Fruit fly (Drosophila melanogaster) whole organism, embryonic: ENCODE data around the gene SelG.

Experiments
- ATbp ChIP-seq: fragments of 200-800 bp; sonication (Bioruptor generic); optimal IDR thresholded peaks from 2 replicates; lab custom pipeline; 2017; ENCODE audit warnings: missing biosample characterization, mild to moderate bottlenecking, missing genetic modification characterization, missing genetic modification reagents
- Ada2b ChIP-seq: fragments of 200-800 bp; sonication (Bioruptor generic); IDR thresholded peaks from 2 replicates; pipeline ENCODE4 v1.3.6; 2022; ENCODE audit warnings: missing biosample characterization, missing genetic modification characterization
- CG10147 ChIP-seq: fragments of 200-800 bp; sonication (Bioruptor generic); optimal IDR thresholded peaks from 2 replicates; lab custom pipeline; 2019; ENCODE audit warnings: missing biosample characterization, mild to moderate bottlenecking, missing genetic modification characterization, moderate library complexity
- CG10543 ChIP-seq: fragments of 200-800 bp; sonication (Bioruptor generic); optimal IDR thresholded peaks from 3 replicates; lab custom pipeline; 2017; ENCODE audit warnings: missing biosample characterization, mild to moderate bottlenecking, missing genetic modification characterization, moderate library complexity
- CG11723 ChIP-seq: fragments of 200-800 bp; sonication (Bioruptor generic); optimal IDR thresholded peaks from 2 replicates; lab custom pipeline; 2017; ENCODE audit warnings: missing biosample characterization, mild to moderate bottlenecking, missing genetic modification characterization
- CG12104 ChIP-seq: fragments of 200-800 bp; sonication (Bioruptor generic); optimal IDR thresholded peaks from 3 replicates; lab custom pipeline; 2016; ENCODE audit warnings: missing biosample characterization, missing genetic modification characterization
- CG12659 ChIP-seq: fragments of 200-800 bp; sonication (Bioruptor generic); optimal IDR thresholded peaks from 3 replicates; lab custom pipeline; 2017; ENCODE audit warnings: mild to moderate bottlenecking, missing biosample characterization, missing genetic modification reagents, missing genetic modification characterization
- CG13624 ChIP-seq: fragments of 200-800 bp; sonication (Bioruptor generic); optimal IDR thresholded peaks from 2 replicates; lab custom pipeline; 2016; ENCODE audit warnings: missing biosample characterization, missing genetic modification characterization
- CG14860 ChIP-seq: fragments of 200-800 bp; sonication (Bioruptor generic); IDR thresholded peaks from 3 replicates; pipeline ENCODE4 v1.3.6; 2022; ENCODE audit warnings: missing biosample characterization, missing genetic modification characterization; ENCODE audit not compliant: partially characterized antibody
- CG15601 ChIP-seq: fragments of 200-800 bp; sonication (Bioruptor generic); optimal IDR thresholded peaks from 3 replicates; lab custom pipeline; 2019; ENCODE audit warnings: missing biosample characterization, mild to moderate bottlenecking, missing genetic modification characterization, moderate library complexity
- CG1603 ChIP-seq: fragments of 200-800 bp; sonication (Bioruptor generic); optimal IDR thresholded peaks from 2 replicates; lab custom pipeline; 2019; ENCODE audit warnings: missing biosample characterization, mild to moderate bottlenecking, missing genetic modification characterization, moderate library complexity
- CG17385 ChIP-seq: fragments of 200-800 bp; sonication (Bioruptor generic); optimal IDR thresholded peaks from 3 replicates; lab custom pipeline; 2018; ENCODE audit warnings: missing biosample characterization, mild to moderate bottlenecking, missing genetic modification characterization
- CG17612 ChIP-seq: fragments of 200-800 bp; sonication (Bioruptor generic); IDR thresholded peaks from 2 replicates; pipeline ENCODE4 v1.3.6; 2022; ENCODE audit warnings: missing biosample characterization, missing genetic modification characterization
- CG3163 ChIP-seq: fragments of 200-800 bp; sonication (Bioruptor generic); optimal IDR thresholded peaks from 3 replicates; lab custom pipeline; 2016; ENCODE audit warnings: missing biosample characterization, missing genetic modification characterization
- CG3407 ChIP-seq: fragments of 200-800 bp; sonication (Bioruptor generic); optimal IDR thresholded peaks from 2 replicates; lab custom pipeline; 2018; ENCODE audit warnings: missing biosample characterization, mild to moderate bottlenecking, missing genetic modification characterization
- CG4328 ChIP-seq: fragments of 200-800 bp; sonication (Bioruptor generic); optimal IDR thresholded peaks from 3 replicates; lab custom pipeline; 2017; ENCODE audit warnings: missing biosample characterization, missing genetic modification reagents, missing genetic modification characterization
- CG6175 ChIP-seq: fragments of 200-800 bp; sonication (Bioruptor generic); IDR thresholded peaks from 3 replicates; pipeline ENCODE4 v1.3.6; 2022; ENCODE audit warnings: missing biosample characterization, missing genetic modification characterization
- CG7839 ChIP-seq: fragments of 200-800 bp; sonication (Bioruptor generic); optimal IDR thresholded peaks from 3 replicates; lab custom pipeline; 2018; ENCODE audit warnings: missing biosample characterization, mild to moderate bottlenecking, missing genetic modification characterization, moderate library complexity
- CG9797 ChIP-seq: fragments of 200-800 bp; sonication (Bioruptor generic); optimal IDR thresholded peaks from 3 replicates; lab custom pipeline; 2018; ENCODE audit warnings: missing biosample characterization, mild to moderate bottlenecking, missing genetic modification characterization
- CTCF ChIP-seq: fragments of 200-800 bp; sonication (Bioruptor generic); optimal IDR thresholded peaks from 2 replicates; lab custom pipeline; 2017; ENCODE audit warnings: missing biosample characterization, mild to moderate bottlenecking, missing genetic modification characterization, moderate library complexity
- CrebB ChIP-seq: fragments of 200-800 bp; sonication (Bioruptor generic); optimal IDR thresholded peaks from 3 replicates; lab custom pipeline; 2018; ENCODE audit warnings: missing biosample characterization, mild to moderate bottlenecking, missing genetic modification characterization
- Dfd ChIP-seq, 2 experiments: fragments of >200 bp; optimal IDR thresholded peaks; 2 replicates each; lab custom pipeline; 2017; ENCODE audit warnings: missing biosample characterization in 2 of 2, missing genetic modification characterization in 2 of 2
- Eip74EF ChIP-seq, 2 experiments: fragments of 200-800 bp in 1 of 2; fragments of >200 bp in 1 of 2; sonication (Bioruptor generic) in 1 of 2; optimal IDR thresholded peaks; 2 replicates each; lab custom pipeline; 2017 to 2019; ENCODE audit warnings: missing biosample characterization in 2 of 2, missing genetic modification characterization in 2 of 2, mild to moderate bottlenecking in 1 of 2, moderate library complexity in 1 of 2
- HLH3B ChIP-seq: fragments of 200-800 bp; sonication (Bioruptor generic); IDR thresholded peaks from 2 replicates; pipeline ENCODE4 v1.3.6; 2022; ENCODE audit warnings: missing biosample characterization, missing genetic modification characterization
- HLHmδ ChIP-seq: fragments of 200-800 bp; sonication (Bioruptor generic); optimal IDR thresholded peaks from 2 replicates; lab custom pipeline; 2018; ENCODE audit warnings: missing biosample characterization, mild to moderate bottlenecking, missing genetic modification characterization, moderate library complexity
- HmgZ ChIP-seq: fragments of 200-800 bp; sonication (Bioruptor generic); optimal IDR thresholded peaks from 2 replicates; lab custom pipeline; 2018; ENCODE audit warnings: missing biosample characterization, mild to moderate bottlenecking, missing genetic modification characterization
- Hr3 ChIP-seq: fragments of 200-800 bp; sonication (Bioruptor generic); optimal IDR thresholded peaks from 3 replicates; lab custom pipeline; 2016; ENCODE audit warnings: missing biosample characterization, missing genetic modification characterization
- Mad ChIP-seq: fragments of 200-800 bp; sonication (Bioruptor generic); optimal IDR thresholded peaks from 2 replicates; lab custom pipeline; 2016; ENCODE audit warnings: missing biosample characterization, missing genetic modification characterization
- NC2β ChIP-seq: fragments of 200-800 bp; sonication (Bioruptor generic); optimal IDR thresholded peaks from 2 replicates; lab custom pipeline; 2016; ENCODE audit warnings: missing biosample characterization, missing genetic modification characterization
- NK7.1 ChIP-seq: fragments of 200-800 bp; sonication (Bioruptor generic); optimal IDR thresholded peaks from 3 replicates; lab custom pipeline; 2016; ENCODE audit warnings: missing biosample characterization, missing genetic modification characterization
- Nf-YC ChIP-seq: fragments of 200-800 bp; optimal IDR thresholded peaks from 3 replicates; lab custom pipeline; 2019; ENCODE audit warnings: missing biosample characterization, mild to moderate bottlenecking, missing genetic modification characterization, moderate library complexity
- Oli ChIP-seq: fragments of 200-800 bp; sonication (Bioruptor generic); optimal IDR thresholded peaks from 2 replicates; lab custom pipeline; 2018; ENCODE audit warnings: missing biosample characterization, mild to moderate bottlenecking, missing genetic modification characterization, moderate library complexity
- Scr ChIP-seq: fragments of 200-800 bp; sonication (Bioruptor generic); IDR thresholded peaks from 2 replicates; pipeline ENCODE4 v1.3.6; 2022; ENCODE audit warnings: missing biosample characterization, missing genetic modification characterization; ENCODE audit not compliant: partially characterized antibody
- Sry-β ChIP-seq: fragments of 200-800 bp; sonication (Bioruptor generic); optimal IDR thresholded peaks from 2 replicates; lab custom pipeline; 2018; ENCODE audit warnings: missing biosample characterization, mild to moderate bottlenecking, missing genetic modification characterization, moderate library complexity
- TFAM ChIP-seq: fragments of 200-800 bp; sonication (Bioruptor generic); optimal IDR thresholded peaks from 2 replicates; lab custom pipeline; 2017; ENCODE audit warnings: missing biosample characterization, missing genetic modification characterization, inconsistent platforms
- aop ChIP-seq: fragments of 200-800 bp; sonication (Bioruptor generic); IDR thresholded peaks from 2 replicates; pipeline ENCODE4 v1.3.6; 2022; ENCODE audit warnings: missing biosample characterization, missing genetic modification characterization
- bsh ChIP-seq, 2 experiments: fragments of 200-800 bp; sonication (Bioruptor generic); optimal IDR thresholded peaks; 2 replicates each; lab custom pipeline; 2017 to 2018; ENCODE audit warnings: mild to moderate bottlenecking in 2 of 2, missing biosample characterization in 2 of 2, missing genetic modification characterization in 2 of 2, moderate library complexity in 1 of 2
- cg ChIP-seq: fragments of 200-800 bp; sonication (Bioruptor generic); optimal IDR thresholded peaks from 3 replicates; lab custom pipeline; 2019; ENCODE audit warnings: missing biosample characterization, mild to moderate bottlenecking, missing genetic modification characterization, moderate library complexity
- crp ChIP-seq, 2 experiments: fragments of 200-800 bp; sonication (Bioruptor generic); optimal IDR thresholded peaks; 2 replicates in 1 of 2; 3 replicates in 1 of 2; lab custom pipeline; 2017; ENCODE audit warnings: missing biosample characterization in 2 of 2, missing genetic modification characterization in 2 of 2, mild to moderate bottlenecking in 1 of 2, moderate library complexity in 1 of 2
- cwo ChIP-seq: fragments of 200-800 bp; sonication (Bioruptor generic); optimal IDR thresholded peaks from 3 replicates; lab custom pipeline; 2017; ENCODE audit warnings: missing biosample characterization, missing genetic modification characterization, mild to moderate bottlenecking, moderate library complexity, missing genetic modification reagents
- fu2 ChIP-seq: fragments of 200-800 bp; sonication (Bioruptor generic); optimal IDR thresholded peaks from 2 replicates; lab custom pipeline; 2016; ENCODE audit warnings: missing biosample characterization, missing genetic modification characterization
- gcm2 ChIP-seq: fragments of 200-800 bp; sonication (Bioruptor generic); optimal IDR thresholded peaks from 2 replicates; lab custom pipeline; 2016; ENCODE audit warnings: missing biosample characterization, missing genetic modification characterization
- hb ChIP-seq: fragments of 200-800 bp; sonication (Bioruptor generic); IDR thresholded peaks from 3 replicates; pipeline ENCODE4 v1.3.6; 2022; ENCODE audit warnings: missing biosample characterization, missing genetic modification characterization; ENCODE audit not compliant: partially characterized antibody
- lmd ChIP-seq: fragments of 200-800 bp; sonication (Bioruptor generic); IDR thresholded peaks from 2 replicates; pipeline ENCODE4 v1.3.6; 2022; ENCODE audit warnings: missing biosample characterization, missing genetic modification characterization
- otp ChIP-seq: fragments of 200-800 bp; sonication (Bioruptor generic); IDR thresholded peaks from 3 replicates; pipeline ENCODE4, ENCODE4 v1.3.6; 2022; ENCODE audit warnings: missing biosample characterization, missing genetic modification characterization
- pzg ChIP-seq: fragments of 200-800 bp; sonication (Bioruptor generic); optimal IDR thresholded peaks from 3 replicates; lab custom pipeline; 2018; ENCODE audit warnings: missing biosample characterization, mild to moderate bottlenecking, missing genetic modification characterization, moderate library complexity
- run ChIP-seq: fragments of 200-800 bp; sonication (Bioruptor generic); optimal IDR thresholded peaks from 3 replicates; lab custom pipeline; 2018; ENCODE audit warnings: missing biosample characterization, mild to moderate bottlenecking, missing genetic modification characterization
- stwl ChIP-seq: fragments of 200-800 bp; sonication (Bioruptor generic); optimal IDR thresholded peaks from 3 replicates; lab custom pipeline; 2018; ENCODE audit warnings: missing biosample characterization, mild to moderate bottlenecking, missing genetic modification characterization, moderate library complexity
- vvl ChIP-seq: fragments of 200-800 bp; sonication (Bioruptor generic); IDR thresholded peaks from 2 replicates; pipeline ENCODE4 v1.3.6; 2022; ENCODE audit warnings: missing biosample characterization, missing genetic modification characterization

SelG gene

DNA sequence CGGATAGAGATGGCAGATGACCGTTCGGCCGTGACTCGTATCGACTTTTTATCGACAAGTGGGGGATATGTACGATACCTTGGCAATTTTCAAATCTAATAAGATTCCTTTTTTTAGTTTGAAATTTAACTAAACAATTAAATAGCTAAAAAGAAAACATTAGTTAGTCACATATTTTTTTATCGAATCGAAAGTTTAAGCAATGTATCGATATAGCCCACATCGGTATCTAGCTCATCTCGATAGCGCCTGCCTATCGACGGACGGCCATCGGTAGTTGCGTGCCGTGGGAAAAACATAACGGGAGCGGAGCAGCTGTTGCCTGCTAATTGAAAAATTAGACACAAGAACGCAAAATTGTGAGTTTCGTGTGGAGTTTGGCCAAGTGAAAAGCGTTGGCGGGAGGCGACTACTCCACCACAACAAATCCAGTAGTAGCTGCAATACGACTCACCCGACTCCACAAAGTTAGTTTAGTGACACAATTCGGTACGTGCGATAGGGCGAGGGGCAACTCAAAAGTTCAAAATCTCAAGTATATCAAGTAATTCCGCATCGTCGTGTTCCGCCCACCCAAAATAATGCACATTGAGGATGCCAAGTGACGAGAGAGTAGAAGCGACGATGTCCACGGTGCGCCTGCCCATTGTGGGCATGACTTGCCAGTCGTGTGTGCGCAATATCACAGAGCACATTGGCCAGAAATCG is 32.2 kb upstream of the SelG start, which contains the start of the genes CG10347 and ATP7 (continued):
- TF ChIP-seq crp (GFP tag; optimal IDR thresholded peaks at IDR 0.05; lab: Kevin White, UChicago) = peak in 1 of 2 experiments; percentile 72
- TF ChIP-seq Ada2b (GFP tag; lab: Robert Waterston, UW) = no peak
- TF ChIP-seq vvl (GFP tag; lab: Robert Waterston, UW) = no peak
- no peak for TF ChIP-seq HLHmδ
- TF ChIP-seq CG15601 (tag; lab: Kevin White, UChicago) = no peak
- peak; percentile 12 for TF ChIP-seq fu2 (GFP tag; lab: Kevin White, UChicago)
- no peak for TF ChIP-seq CG6175 (GFP tag; lab: Robert Waterston, UW)
- peak; percentile 51 for TF ChIP-seq NC2β
- no peak for TF ChIP-seq cg (GFP tag; lab: Kevin White, UChicago)
- TF ChIP-seq pzg (GFP tag; lab: Kevin White, UChicago) = peak; percentile 72
- peak; percentile 46 for TF ChIP-seq CG1603 (tag; lab: Kevin White, UChicago)
- no peak for TF ChIP-seq bsh (GFP tag; optimal IDR thresholded peaks at IDR 0.05; lab: Kevin White, UChicago)
- TF ChIP-seq cwo (GFP tag; lab: Kevin White, UChicago) = no peak
- TF ChIP-seq CrebB (tag; lab: Kevin White, UChicago) = no peak
- peak; percentile 17 for TF ChIP-seq Hr3
- TF ChIP-seq NK7.1 = no peak
- peak; percentile 80 for TF ChIP-seq hb
- no peak for TF ChIP-seq aop (GFP tag; lab: Robert Waterston, UW)
- peak; percentile 27 for TF ChIP-seq CG13624 (GFP tag; lab: Kevin White, UChicago)
- peak; percentile 26 for TF ChIP-seq CG7839 (tag; lab: Kevin White, UChicago)
- peak; percentile 94 for TF ChIP-seq CG14860 (GFP tag; lab: Robert Waterston, UW)
- no peak for TF ChIP-seq CTCF
- TF ChIP-seq Mad = peak; percentile 10
- peak; percentile 59 for TF ChIP-seq CG12659
- no peak for TF ChIP-seq Oli (tag; lab: Kevin White, UChicago)
- TF ChIP-seq Nf-YC = peak; percentile 50
- no peak for TF ChIP-seq CG10147 (GFP tag; lab: Kevin White, UChicago)
- TF ChIP-seq otp (GFP tag; lab: Robert Waterston, UW) = no peak
- TF ChIP-seq TFAM (GFP tag; lab: Kevin White, UChicago) = no peak
- TF ChIP-seq HmgZ (tag; lab: Kevin White, UChicago) = peak; percentile 60
- peak; percentile 7 for TF ChIP-seq CG12104 (GFP tag; lab: Kevin White, UChicago)
- peak; percentile 94 for TF ChIP-seq Scr (GFP tag; lab: Robert Waterston, UW)
- no peak for TF ChIP-seq CG3407 (GFP tag; lab: Kevin White, UChicago)
- no peak for TF ChIP-seq run (tag; lab: Kevin White, UChicago)
- no peak for TF ChIP-seq ATbp
- TF ChIP-seq CG11723 = no peak
- TF ChIP-seq Dfd (GFP tag; optimal IDR thresholded peaks at IDR 0.05; lab: Kevin White, UChicago) = no peak
- no peak for TF ChIP-seq CG17612 (GFP tag; lab: Robert Waterston, UW)
- peak; percentile 17 for TF ChIP-seq CG4328
- no peak for TF ChIP-seq lmd
- TF ChIP-seq CG3163 (GFP tag; lab: Kevin White, UChicago) = peak; percentile 37
- TF ChIP-seq Sry-β (GFP tag; lab: Kevin White, UChicago) = peak; percentile 19
- TF ChIP-seq HLH3B (GFP tag; lab: Robert Waterston, UW) = no peak
- TF ChIP-seq CG17385 (GFP tag; lab: Kevin White, UChicago) = peak; percentile 13
- peak; percentile 33 for TF ChIP-seq CG10543 (GFP tag; lab: Kevin White, UChicago)
- TF ChIP-seq gcm2 (GFP tag; lab: Kevin White, UChicago) = no peak
- peak; percentile 23 for TF ChIP-seq CG9797 (GFP tag; lab: Kevin White, UChicago)
- TF ChIP-seq stwl (tag; lab: Kevin White, UChicago) = peak; percentile 57
- TF ChIP-seq Eip74EF (GFP tag; optimal IDR thresholded peaks at IDR 0.05; lab: Kevin White, UChicago) = no peak
